Worm (Caenorhabditis elegans) whole organism, mixed stage, embryonic: ENCODE data around the gene Y67D8C.2.

Source experiments
- M03D4.4 ChIP-seq: sonication (generic microtip); optimal IDR thresholded peaks from 2 replicates; lab custom pipeline; 2017; ENCODE audit warnings: mild to moderate bottlenecking, missing genetic modification characterization, missing compliant biosample characterization
- bed-3 ChIP-seq: fragments of 200-800 bp; sonication (Bioruptor generic); optimal IDR thresholded peaks from 3 replicates; lab custom pipeline; 2018; ENCODE audit warnings: mild to moderate bottlenecking, missing genetic modification characterization, moderate library complexity, missing compliant biosample characterization
- blmp-1 ChIP-seq: fragments of 150-350 bp; optimal IDR thresholded peaks from 2 replicates; lab custom pipeline; 2014; ENCODE audit warnings: missing biosample characterization, missing genetic modification characterization
- ceh-39 ChIP-seq: fragments of 150-350 bp; optimal IDR thresholded peaks from 2 replicates; lab custom pipeline; 2014; ENCODE audit warnings: missing biosample characterization, missing genetic modification characterization
- ceh-43 ChIP-seq: fragments of 200-800 bp; sonication (Bioruptor generic); optimal IDR thresholded peaks from 2 replicates; lab custom pipeline; 2018; ENCODE audit warnings: mild to moderate bottlenecking, missing genetic modification characterization, moderate library complexity, missing compliant biosample characterization
- ceh-83 ChIP-seq: fragments of 200-800 bp; sonication (Bioruptor generic); optimal IDR thresholded peaks from 2 replicates; lab custom pipeline; 2018; ENCODE audit warnings: mild to moderate bottlenecking, missing genetic modification characterization, missing compliant biosample characterization
- ces-1 ChIP-seq: fragments of 150-350 bp; optimal IDR thresholded peaks from 2 replicates; lab custom pipeline; 2014; ENCODE audit warnings: missing biosample characterization, missing genetic modification reagents, missing genetic modification characterization
- cnd-1 ChIP-seq: fragments of 200-800 bp; sonication (Bioruptor generic); optimal IDR thresholded peaks from 2 replicates; lab custom pipeline; 2018; ENCODE audit warnings: mild to moderate bottlenecking, missing genetic modification characterization, missing compliant biosample characterization
- elt-1 ChIP-seq: sonication (generic microtip); optimal IDR thresholded peaks from 2 replicates; lab custom pipeline; 2017; ENCODE audit warnings: missing genetic modification characterization, mild to moderate bottlenecking, missing compliant biosample characterization, antibody characterized with exemption, moderate library complexity, borderline replicate concordance; ENCODE audit not compliant: insufficient read depth
- elt-3 ChIP-seq: fragments of 150-350 bp; optimal IDR thresholded peaks from 2 replicates; lab custom pipeline; 2014; ENCODE audit warnings: missing biosample characterization, missing genetic modification characterization
- ham-2 ChIP-seq: fragments of 200-800 bp; sonication (Bioruptor generic); optimal IDR thresholded peaks from 2 replicates; lab custom pipeline; 2018; ENCODE audit warnings: mild to moderate bottlenecking, missing genetic modification characterization, missing compliant biosample characterization
- hlh-1 ChIP-seq: fragments of 150-350 bp; optimal IDR thresholded peaks from 2 replicates; lab custom pipeline; 2014; ENCODE audit warnings: missing biosample characterization, missing genetic modification reagents, missing genetic modification characterization
- lin-13 ChIP-seq: fragments of 150-350 bp; optimal IDR thresholded peaks from 2 replicates; lab custom pipeline; 2014; ENCODE audit warnings: missing biosample characterization, missing genetic modification characterization
- lin-32 ChIP-seq: fragments of 200-800 bp; sonication (Bioruptor generic); optimal IDR thresholded peaks from 2 replicates; lab custom pipeline; 2018; ENCODE audit warnings: mild to moderate bottlenecking, missing genetic modification characterization, missing compliant biosample characterization
- lsy-2 ChIP-seq: fragments of 150-350 bp; optimal IDR thresholded peaks from 2 replicates; lab custom pipeline; 2014; ENCODE audit warnings: missing biosample characterization, missing genetic modification characterization
- mab-5 ChIP-seq: fragments of 150-350 bp; optimal IDR thresholded peaks from 2 replicates; lab custom pipeline; 2014; ENCODE audit warnings: missing biosample characterization, missing genetic modification characterization
- mep-1 ChIP-seq: fragments of 150-350 bp; optimal IDR thresholded peaks from 2 replicates; lab custom pipeline; 2017; ENCODE audit warnings: missing biosample characterization, missing genetic modification reagents, missing genetic modification characterization, inconsistent platforms
- mls-2 ChIP-seq: sonication (generic microtip); optimal IDR thresholded peaks from 2 replicates; lab custom pipeline; 2016; ENCODE audit warnings: mild to moderate bottlenecking, missing genetic modification characterization, moderate library complexity, missing compliant biosample characterization
- nhr-12 ChIP-seq: fragments of 150-350 bp; optimal IDR thresholded peaks from 2 replicates; lab custom pipeline; 2014; ENCODE audit warnings: missing biosample characterization, missing genetic modification characterization
- nhr-2 ChIP-seq: fragments of 150-350 bp; optimal IDR thresholded peaks from 2 replicates; lab custom pipeline; 2014; ENCODE audit warnings: missing biosample characterization, missing genetic modification characterization
- nhr-237 ChIP-seq: fragments of 150-350 bp; optimal IDR thresholded peaks from 2 replicates; lab custom pipeline; 2014; ENCODE audit warnings: missing biosample characterization, missing genetic modification characterization
- nhr-28 ChIP-seq: fragments of 150-350 bp; optimal IDR thresholded peaks from 2 replicates; lab custom pipeline; 2014; ENCODE audit warnings: missing biosample characterization, missing genetic modification characterization
- nhr-76 ChIP-seq: sonication (generic microtip); optimal IDR thresholded peaks from 2 replicates; lab custom pipeline; 2017; ENCODE audit warnings: missing biosample characterization, missing genetic modification characterization
- pha-4 ChIP-seq: fragments of 150-350 bp; optimal IDR thresholded peaks from 2 replicates; lab custom pipeline; 2018; ENCODE audit warnings: missing biosample characterization, missing genetic modification reagents, missing genetic modification characterization
- sem-2 ChIP-seq: fragments of 200-800 bp; sonication (Bioruptor generic); optimal IDR thresholded peaks from 2 replicates; lab custom pipeline; 2018; ENCODE audit warnings: mild to moderate bottlenecking, missing genetic modification characterization, missing compliant biosample characterization
- snpc-4 ChIP-seq: fragments of 150-350 bp; optimal IDR thresholded peaks from 2 replicates; lab custom pipeline; 2014; ENCODE audit warnings: missing biosample characterization, missing genetic modification characterization
- sptf-1 ChIP-seq: sonication (generic microtip); optimal IDR thresholded peaks from 2 replicates; lab custom pipeline; 2017; ENCODE audit warnings: mild to moderate bottlenecking, missing genetic modification characterization, moderate library complexity, missing compliant biosample characterization
- tbx-8 ChIP-seq: fragments of 200-800 bp; sonication (Bioruptor generic); optimal IDR thresholded peaks from 2 replicates; lab custom pipeline; 2018; ENCODE audit warnings: mild to moderate bottlenecking, missing genetic modification characterization, moderate library complexity, missing compliant biosample characterization
- unc-120 ChIP-seq: sonication (generic microtip); optimal IDR thresholded peaks from 2 replicates; lab custom pipeline; 2017; ENCODE audit warnings: missing genetic modification characterization, missing compliant biosample characterization; ENCODE audit not compliant: poor library complexity, severe bottlenecking
- unc-39 ChIP-seq: fragments of 150-350 bp; optimal IDR thresholded peaks from 2 replicates; lab custom pipeline; 2014; ENCODE audit warnings: missing biosample characterization, missing genetic modification characterization
- zip-8 ChIP-seq: fragments of 150-350 bp; optimal IDR thresholded peaks from 2 replicates; lab custom pipeline; 2014; ENCODE audit warnings: missing biosample characterization, missing genetic modification characterization
- ztf-11 ChIP-seq: fragments of 150-350 bp; optimal IDR thresholded peaks from 2 replicates; lab custom pipeline; 2014; ENCODE audit warnings: missing biosample characterization, missing genetic modification characterization

Gene Y67D8C.2

DNA sequence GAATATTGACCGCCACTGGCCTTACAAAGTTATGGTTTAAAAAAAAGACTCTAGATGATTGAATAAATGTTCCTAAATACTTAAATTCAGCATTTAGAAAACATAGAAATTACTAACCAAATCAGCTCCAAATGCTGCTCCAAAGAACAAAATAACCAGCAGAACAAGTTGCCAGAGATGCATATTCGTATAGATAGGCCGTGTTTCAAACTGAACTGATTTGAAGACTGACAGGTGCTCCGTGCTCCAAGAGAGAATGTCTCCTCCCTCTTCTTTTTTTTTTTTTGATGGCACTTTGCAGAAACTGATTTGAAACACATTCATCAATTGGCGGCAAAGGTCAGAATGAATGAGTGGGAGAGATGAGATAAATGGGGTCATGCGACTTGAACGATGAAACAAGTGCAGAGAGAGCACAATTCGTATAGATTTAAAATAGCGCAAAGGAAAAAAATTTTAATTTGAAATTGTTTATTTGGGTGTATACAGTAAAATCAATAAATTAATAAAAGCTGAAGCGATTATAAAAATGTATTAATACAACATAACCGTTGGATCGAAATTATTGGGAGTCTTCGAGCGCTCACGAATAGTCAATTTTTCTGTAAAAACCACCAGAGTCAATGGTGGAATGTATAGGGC, 2.4 kb upstream of the Y67D8C.2 start, which contains the start of gene cpg-9:
Gene cpg-9, minus strand, starts transcription at position 592 of the 642 bp plus-strand sequence.
- TF ChIP-seq sem-2 (no peak), unc-39 (no peak), ceh-39 (no peak), tbx-8 (no peak), mab-5 (no peak), mep-1 (tag; lab: Kevin White, UChicago) (no peak), snpc-4 (tag; lab: Kevin White, UChicago) (no peak), ztf-11 (tag; lab: Kevin White, UChicago) (no peak), ceh-83 (no peak), M03D4.4 (tag; lab: Kevin White, UChicago) (no peak), lin-13 (tag; lab: Kevin White, UChicago) (no peak), bed-3 (GFP tag; lab: Kevin White, UChicago) (no peak), zip-8 (tag; lab: Kevin White, UChicago) (no peak), mls-2 (tag; lab: Kevin White, UChicago) (no peak), nhr-12 (tag; lab: Kevin White, UChicago) (no peak), sptf-1 (tag; lab: Kevin White, UChicago) (no peak)

DNA sequence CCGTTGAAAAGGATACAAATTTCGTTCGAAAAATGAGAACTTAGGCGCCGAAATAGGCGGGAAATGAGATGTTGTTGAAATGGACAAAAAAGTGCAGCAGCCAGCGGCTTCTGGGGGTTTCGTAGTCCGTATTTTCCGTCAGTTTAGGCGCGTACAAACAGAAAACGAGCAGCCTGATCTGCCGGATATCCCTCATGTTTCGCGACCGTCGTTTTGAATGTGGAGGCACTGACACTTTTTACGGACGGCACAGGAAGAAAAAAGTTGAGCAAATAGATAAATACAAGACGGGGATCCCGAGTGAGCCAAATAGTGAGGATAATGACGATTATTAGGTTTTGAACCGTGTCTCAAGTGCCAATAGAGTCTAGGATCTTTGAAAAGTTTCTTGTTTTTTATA, 4.1 kb downstream of the Y67D8C.2 start, which contains the start of gene Y67D8C.22:
Gene Y67D8C.22, minus strand, starts transcription at position 101 of the 400 bp plus-strand sequence.
- TF ChIP-seq nhr-76 (tag; lab: Kevin White, UChicago), result no peak
- no peak for TF ChIP-seq hlh-1 (tag; lab: Kevin White, UChicago)

DNA sequence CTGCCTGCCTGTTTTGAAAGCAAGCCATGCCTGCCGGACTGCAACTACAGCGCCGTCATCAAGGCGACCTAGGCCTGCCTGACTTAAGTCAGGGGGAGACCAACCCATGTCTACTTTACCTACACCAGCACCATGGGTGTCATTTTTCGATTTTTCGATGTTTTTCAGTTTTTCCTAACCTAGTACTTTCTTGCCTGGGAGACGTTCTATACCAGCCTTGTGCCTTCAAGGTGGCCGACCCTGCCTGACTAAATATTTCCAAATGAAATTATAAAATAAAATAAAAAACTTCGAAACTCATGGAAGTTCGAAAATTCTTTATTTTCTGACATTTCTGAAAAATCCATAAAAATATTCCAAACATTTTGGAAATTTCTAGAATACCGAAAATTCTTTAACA, 4.7 kb downstream of the Y67D8C.2 start:
- TF ChIP-seq snpc-4 (tag; lab: Kevin White, UChicago), result no peak
- no peak for TF ChIP-seq sem-2
- TF ChIP-seq ces-1 (GFP tag; lab: Kevin White, UChicago), result no peak
- no peak for TF ChIP-seq mep-1 (tag; lab: Kevin White, UChicago)
- TF ChIP-seq elt-3 (tag; lab: Kevin White, UChicago), result no peak
- TF ChIP-seq pha-4, result no peak
- no peak for TF ChIP-seq nhr-28 (tag; lab: Kevin White, UChicago)
- TF ChIP-seq nhr-12 (tag; lab: Kevin White, UChicago), result no peak
- TF ChIP-seq nhr-76 (tag; lab: Kevin White, UChicago), result no peak
- no peak for TF ChIP-seq nhr-237 (tag; lab: Kevin White, UChicago)
- no peak for TF ChIP-seq lsy-2 (tag; lab: Kevin White, UChicago)
- no peak for TF ChIP-seq zip-8 (tag; lab: Kevin White, UChicago)
- no peak for TF ChIP-seq unc-39
- no peak for TF ChIP-seq ceh-39
- no peak for TF ChIP-seq cnd-1 (tag; lab: Kevin White, UChicago)
- TF ChIP-seq ceh-43, result no peak
- no peak for TF ChIP-seq nhr-2

DNA sequence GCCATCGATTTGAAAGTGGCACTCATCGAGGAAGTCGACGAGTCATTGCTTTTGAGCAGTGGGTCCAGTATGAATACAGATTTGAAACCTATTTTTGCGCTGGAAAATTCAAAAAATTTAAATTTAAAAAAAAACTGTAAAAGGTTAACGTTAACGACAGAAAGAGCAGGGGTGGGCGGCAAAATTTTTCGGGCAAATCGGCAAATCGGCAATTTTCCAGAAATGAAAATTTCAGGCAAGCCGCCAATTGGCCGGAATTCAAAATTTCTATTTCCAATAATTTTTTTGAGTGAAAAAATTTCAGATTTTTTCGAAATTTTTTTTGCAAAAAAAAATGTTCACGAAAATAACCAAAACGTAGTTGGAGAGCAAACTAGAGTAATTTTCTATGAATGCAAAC, 14.7 kb downstream of the Y67D8C.2 start, which contains the start of gene Y67D8C.9:
Gene Y67D8C.9, minus strand, starts transcription at position 101 of the 400 bp plus-strand sequence.
- no peak for TF ChIP-seq nhr-2
- TF ChIP-seq elt-3 (tag; lab: Kevin White, UChicago), result no peak

DNA sequence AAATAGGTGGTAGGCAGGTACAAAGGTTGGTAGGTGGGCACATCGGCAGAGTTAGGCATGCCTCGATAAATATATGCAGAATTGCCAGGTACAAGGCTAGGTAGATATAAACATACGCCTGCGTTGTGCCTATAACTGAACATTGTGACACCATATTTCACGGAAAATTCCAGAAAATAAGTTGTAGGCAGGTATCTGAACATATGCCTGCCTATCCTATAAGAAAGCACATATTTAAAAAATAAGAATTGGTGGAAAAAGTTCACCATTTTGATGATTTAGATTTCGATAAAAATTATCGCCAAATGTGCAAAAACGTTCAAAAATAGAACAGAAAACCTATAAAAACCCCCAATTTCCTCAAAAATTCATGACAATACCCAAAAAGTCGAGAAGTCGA, 17.5 kb downstream of the Y67D8C.2 start:
- no peak for TF ChIP-seq snpc-4 (tag; lab: Kevin White, UChicago)
- TF ChIP-seq nhr-76 (tag; lab: Kevin White, UChicago), result no peak
- no peak for TF ChIP-seq lsy-2 (tag; lab: Kevin White, UChicago)
- TF ChIP-seq tbx-8, result no peak
- no peak for TF ChIP-seq ces-1 (GFP tag; lab: Kevin White, UChicago)
- TF ChIP-seq mab-5, result no peak
- TF ChIP-seq M03D4.4 (tag; lab: Kevin White, UChicago), result no peak
- no peak for TF ChIP-seq zip-8 (tag; lab: Kevin White, UChicago)
- TF ChIP-seq sptf-1 (tag; lab: Kevin White, UChicago), result no peak
- no peak for TF ChIP-seq mep-1 (tag; lab: Kevin White, UChicago)
- no peak for TF ChIP-seq ceh-83
- no peak for TF ChIP-seq unc-39
- TF ChIP-seq nhr-12 (tag; lab: Kevin White, UChicago), result no peak
- no peak for TF ChIP-seq cnd-1 (tag; lab: Kevin White, UChicago)
- TF ChIP-seq ham-2 (GFP tag; lab: Kevin White, UChicago), result no peak
- no peak for TF ChIP-seq elt-1 (tag; lab: Kevin White, UChicago)
- no peak for TF ChIP-seq lin-32 (GFP tag; lab: Kevin White, UChicago)
- TF ChIP-seq blmp-1 (tag; lab: Kevin White, UChicago), result no peak
- no peak for TF ChIP-seq unc-120 (tag; lab: Kevin White, UChicago)
